Fruit fly (Drosophila melanogaster) whole organism, embryonic: ENCODE measurements around the gene arm.

Experiments used
- Antp ChIP-seq: fragments of 200-800 bp; sonication (Bioruptor generic); optimal IDR thresholded peaks from 3 replicates; lab custom pipeline; 2016; ENCODE audit warnings: missing biosample characterization, missing genetic modification characterization
- CG10147 ChIP-seq: fragments of 200-800 bp; sonication (Bioruptor generic); optimal IDR thresholded peaks from 2 replicates; lab custom pipeline; 2019; ENCODE audit warnings: missing biosample characterization, mild to moderate bottlenecking, missing genetic modification characterization, moderate library complexity
- CG10462 ChIP-seq: fragments of 200-800 bp; sonication (Bioruptor generic); optimal IDR thresholded peaks from 2 replicates; lab custom pipeline; 2016; ENCODE audit warnings: missing biosample characterization, missing genetic modification characterization
- CG10543 ChIP-seq: fragments of 200-800 bp; sonication (Bioruptor generic); optimal IDR thresholded peaks from 3 replicates; lab custom pipeline; 2017; ENCODE audit warnings: missing biosample characterization, mild to moderate bottlenecking, missing genetic modification characterization, moderate library complexity
- CG11723 ChIP-seq: fragments of 200-800 bp; sonication (Bioruptor generic); optimal IDR thresholded peaks from 2 replicates; lab custom pipeline; 2017; ENCODE audit warnings: missing biosample characterization, mild to moderate bottlenecking, missing genetic modification characterization
- CG12659 ChIP-seq: fragments of 200-800 bp; sonication (Bioruptor generic); optimal IDR thresholded peaks from 3 replicates; lab custom pipeline; 2017; ENCODE audit warnings: mild to moderate bottlenecking, missing biosample characterization, missing genetic modification reagents, missing genetic modification characterization
- CG14050 ChIP-seq: fragments of 200-800 bp; sonication (Bioruptor generic); IDR thresholded peaks from 3 replicates; pipeline ENCODE4 v1.3.6; 2022; ENCODE audit warnings: missing biosample characterization, missing genetic modification characterization
- CG17361 ChIP-seq: fragments of 200-800 bp; sonication (Bioruptor generic); IDR thresholded peaks from 3 replicates; pipeline ENCODE4 v1.3.6; 2022; ENCODE audit warnings: missing biosample characterization, missing genetic modification characterization
- CG17568 ChIP-seq: fragments of 200-800 bp; sonication (Bioruptor generic); optimal IDR thresholded peaks from 2 replicates; lab custom pipeline; 2018; ENCODE audit warnings: missing biosample characterization, mild to moderate bottlenecking, missing genetic modification characterization, moderate library complexity
- CG1792 ChIP-seq: fragments of 200-800 bp; sonication (Bioruptor generic); optimal IDR thresholded peaks from 2 replicates; lab custom pipeline; 2016; ENCODE audit warnings: missing biosample characterization, missing genetic modification characterization
- CG1832 ChIP-seq: fragments of 200-800 bp; sonication (Bioruptor generic); optimal IDR thresholded peaks from 2 replicates; lab custom pipeline; 2017; ENCODE audit warnings: missing biosample characterization, mild to moderate bottlenecking, missing genetic modification characterization, inconsistent platforms
- CG18619 ChIP-seq: fragments of 200-800 bp; sonication (Bioruptor generic); optimal IDR thresholded peaks from 3 replicates; lab custom pipeline; 2017; ENCODE audit warnings: missing biosample characterization, mild to moderate bottlenecking, missing genetic modification characterization
- CG31441 ChIP-seq: fragments of 200-800 bp; sonication (Bioruptor generic); IDR thresholded peaks from 2 replicates; pipeline ENCODE4 v1.3.6; 2022; ENCODE audit warnings: missing biosample characterization, missing genetic modification characterization
- CG4282 ChIP-seq: fragments of 200-800 bp; sonication (Bioruptor generic); optimal IDR thresholded peaks from 2 replicates; lab custom pipeline; 2016; ENCODE audit warnings: missing biosample characterization, missing genetic modification characterization
- CG43689 ChIP-seq: fragments of 200-800 bp; sonication (Bioruptor generic); IDR thresholded peaks from 2 replicates; pipeline ENCODE4 v1.3.6; 2022; ENCODE audit warnings: missing biosample characterization, missing genetic modification characterization
- CG6254 ChIP-seq: fragments of 200-800 bp; sonication (Bioruptor generic); optimal IDR thresholded peaks from 3 replicates; lab custom pipeline; 2017; ENCODE audit warnings: mild to moderate bottlenecking, missing biosample characterization, missing genetic modification reagents, missing genetic modification characterization
- CG6791 ChIP-seq: fragments of 200-800 bp; sonication (Bioruptor generic); IDR thresholded peaks from 3 replicates; pipeline ENCODE4 v1.3.6; 2022; ENCODE audit warnings: missing biosample characterization, missing genetic modification characterization; ENCODE audit not compliant: partially characterized antibody
- CG7271 ChIP-seq: fragments of 200-800 bp; sonication (Bioruptor generic); optimal IDR thresholded peaks from 2 replicates; lab custom pipeline; 2018; ENCODE audit warnings: missing biosample characterization, mild to moderate bottlenecking, missing genetic modification characterization, moderate library complexity
- CG9215 ChIP-seq: fragments of 200-800 bp; sonication (Bioruptor generic); IDR thresholded peaks from 2 replicates; pipeline ENCODE4 v1.3.6; 2022; ENCODE audit warnings: missing biosample characterization, missing genetic modification characterization
- CG9727 ChIP-seq: fragments of 200-800 bp; sonication (Bioruptor generic); optimal IDR thresholded peaks from 3 replicates; lab custom pipeline; 2017; ENCODE audit warnings: missing biosample characterization, mild to moderate bottlenecking, missing genetic modification characterization
- CTCF ChIP-seq: fragments of 200-800 bp; sonication (Bioruptor generic); optimal IDR thresholded peaks from 2 replicates; lab custom pipeline; 2017; ENCODE audit warnings: missing biosample characterization, mild to moderate bottlenecking, missing genetic modification characterization, moderate library complexity
- Doc3 ChIP-seq: fragments of 200-800 bp; sonication (Bioruptor generic); IDR thresholded peaks from 3 replicates; pipeline ENCODE4 v1.3.6; 2022; ENCODE audit warnings: missing biosample characterization, missing genetic modification characterization; ENCODE audit not compliant: partially characterized antibody
- Dp ChIP-seq: fragments of 200-800 bp; sonication (Bioruptor generic); optimal IDR thresholded peaks from 2 replicates; lab custom pipeline; 2018; ENCODE audit warnings: missing biosample characterization, mild to moderate bottlenecking, missing genetic modification characterization, moderate library complexity
- Gsc ChIP-seq: fragments of 200-800 bp; sonication (Bioruptor generic); IDR thresholded peaks from 2 replicates; pipeline ENCODE4 v1.3.6; 2022; ENCODE audit warnings: missing biosample characterization, missing genetic modification characterization
- HLHmδ ChIP-seq: fragments of 200-800 bp; sonication (Bioruptor generic); optimal IDR thresholded peaks from 2 replicates; lab custom pipeline; 2018; ENCODE audit warnings: missing biosample characterization, mild to moderate bottlenecking, missing genetic modification characterization, moderate library complexity
- Hand ChIP-seq: fragments of 200-800 bp; sonication (Bioruptor generic); optimal IDR thresholded peaks from 2 replicates; lab custom pipeline; 2017; ENCODE audit warnings: mild to moderate bottlenecking, missing biosample characterization, missing genetic modification reagents, missing genetic modification characterization
- Lpt ChIP-seq: fragments of >200 bp; optimal IDR thresholded peaks from 2 replicates; lab custom pipeline; 2018; ENCODE audit warnings: missing biosample characterization, missing genetic modification characterization
- MESR4 ChIP-seq: fragments of 200-800 bp; sonication (Bioruptor generic); optimal IDR thresholded peaks from 2 replicates; lab custom pipeline; 2018; ENCODE audit warnings: missing biosample characterization, mild to moderate bottlenecking, missing genetic modification characterization, moderate library complexity
- NK7.1 ChIP-seq: fragments of 200-800 bp; sonication (Bioruptor generic); optimal IDR thresholded peaks from 3 replicates; lab custom pipeline; 2016; ENCODE audit warnings: missing biosample characterization, missing genetic modification characterization
- Sin3A ChIP-seq: fragments of >200 bp; optimal IDR thresholded peaks from 2 replicates; lab custom pipeline; 2018
- TFAM ChIP-seq: fragments of 200-800 bp; sonication (Bioruptor generic); optimal IDR thresholded peaks from 2 replicates; lab custom pipeline; 2017; ENCODE audit warnings: missing biosample characterization, missing genetic modification characterization, inconsistent platforms
- Xrp1 ChIP-seq: fragments of 200-800 bp; sonication (Bioruptor generic); IDR thresholded peaks from 2 replicates; pipeline ENCODE4 v1.3.6; 2022; ENCODE audit warnings: missing biosample characterization, missing genetic modification characterization
- ato ChIP-seq: fragments of 200-800 bp; sonication (Bioruptor generic); IDR thresholded peaks from 2 replicates; pipeline ENCODE4 v1.3.6; 2022; ENCODE audit warnings: missing biosample characterization, missing genetic modification characterization; ENCODE audit not compliant: partially characterized antibody
- bcd ChIP-seq: fragments of 200-800 bp; sonication (Bioruptor generic); optimal IDR thresholded peaks from 2 replicates; lab custom pipeline; 2017; ENCODE audit warnings: missing biosample characterization, mild to moderate bottlenecking, missing genetic modification characterization
- cato ChIP-seq: fragments of 200-800 bp; sonication (Bioruptor generic); optimal IDR thresholded peaks from 2 replicates; lab custom pipeline; 2016; ENCODE audit warnings: missing biosample characterization, missing genetic modification characterization, borderline replicate concordance
- croc ChIP-seq: fragments of 200-800 bp; sonication (Bioruptor generic); conservative IDR thresholded peaks from 3 replicates; pipeline ENCODE4 v1.3.6; 2022; ENCODE audit warnings: missing biosample characterization, missing genetic modification characterization
- crp ChIP-seq, 2 experiments: fragments of 200-800 bp; sonication (Bioruptor generic); optimal IDR thresholded peaks; 2 replicates in 1 of 2; 3 replicates in 1 of 2; lab custom pipeline; 2017; ENCODE audit warnings: missing biosample characterization in 2 of 2, missing genetic modification characterization in 2 of 2, mild to moderate bottlenecking in 1 of 2, moderate library complexity in 1 of 2
- cwo ChIP-seq: fragments of 200-800 bp; sonication (Bioruptor generic); optimal IDR thresholded peaks from 3 replicates; lab custom pipeline; 2017; ENCODE audit warnings: missing biosample characterization, missing genetic modification characterization, mild to moderate bottlenecking, moderate library complexity, missing genetic modification reagents
- dmrt99B ChIP-seq: fragments of 200-800 bp; sonication (Bioruptor generic); optimal IDR thresholded peaks from 2 replicates; lab custom pipeline; 2018; ENCODE audit warnings: missing biosample characterization, mild to moderate bottlenecking, missing genetic modification characterization, moderate library complexity
- dpn ChIP-seq, 2 experiments: fragments of 200-800 bp; sonication (Bioruptor generic); optimal IDR thresholded peaks; 3 replicates each; lab custom pipeline; 2016; ENCODE audit warnings: missing biosample characterization in 2 of 2, missing genetic modification characterization in 2 of 2
- emc ChIP-seq: fragments of 200-800 bp; sonication (Bioruptor generic); optimal IDR thresholded peaks from 2 replicates; lab custom pipeline; 2016; ENCODE audit warnings: missing biosample characterization, missing genetic modification characterization
- fd102C ChIP-seq: fragments of 200-800 bp; sonication (Bioruptor generic); optimal IDR thresholded peaks from 2 replicates; lab custom pipeline; 2018; ENCODE audit warnings: missing biosample characterization, mild to moderate bottlenecking, missing genetic modification characterization, moderate library complexity
- fd3F ChIP-seq: fragments of 200-800 bp; sonication (Bioruptor generic); optimal IDR thresholded peaks from 2 replicates; lab custom pipeline; 2018; ENCODE audit warnings: missing biosample characterization, mild to moderate bottlenecking, missing genetic modification characterization, moderate library complexity
- ham ChIP-seq: fragments of 200-800 bp; sonication (Bioruptor generic); IDR thresholded peaks from 2 replicates; pipeline ENCODE4 v1.3.6; 2022; ENCODE audit warnings: missing biosample characterization, missing genetic modification characterization
- inv ChIP-seq: fragments of 200-800 bp; sonication (Bioruptor generic); IDR thresholded peaks from 2 replicates; pipeline ENCODE4 v1.3.6; 2022; ENCODE audit warnings: missing biosample characterization, missing genetic modification characterization; ENCODE audit not compliant: partially characterized antibody
- knrl ChIP-seq: fragments of 200-800 bp; sonication (Bioruptor generic); IDR thresholded peaks from 3 replicates; pipeline ENCODE4 v1.3.6; 2022; ENCODE audit warnings: missing biosample characterization, missing genetic modification characterization; ENCODE audit not compliant: partially characterized antibody
- mam ChIP-seq: fragments of 200-800 bp; sonication (Bioruptor generic); optimal IDR thresholded peaks from 3 replicates; lab custom pipeline; 2016; ENCODE audit warnings: missing biosample characterization, missing genetic modification characterization
- odd ChIP-seq: fragments of 200-800 bp; sonication (Bioruptor generic); optimal IDR thresholded peaks from 2 replicates; lab custom pipeline; 2017; ENCODE audit warnings: missing biosample characterization, mild to moderate bottlenecking, missing genetic modification characterization
- pho ChIP-seq: fragments of 200-800 bp; sonication (Bioruptor generic); optimal IDR thresholded peaks from 2 replicates; lab custom pipeline; 2016; ENCODE audit warnings: missing biosample characterization, missing genetic modification characterization
- sr ChIP-seq: fragments of 200-800 bp; sonication (Bioruptor generic); IDR thresholded peaks from 3 replicates; pipeline ENCODE4 v1.3.6; 2022; ENCODE audit warnings: missing biosample characterization, missing genetic modification characterization
- tx ChIP-seq: fragments of 200-800 bp; sonication (Bioruptor generic); optimal IDR thresholded peaks from 2 replicates; lab custom pipeline; 2016; ENCODE audit warnings: missing biosample characterization, missing genetic modification characterization

arm gene

dm6 chrX:1849914-1850313, 50.5 kb downstream of the arm start (continued):
- TF ChIP-seq ato = no peak
- TF ChIP-seq CG7271 = peak; percentile 15
- TF ChIP-seq CG43689 = peak; percentile 40; the same call in 1 of the 2 replicates
- TF ChIP-seq cwo = peak; percentile 99
- TF ChIP-seq TFAM (GFP tag; lab: Kevin White, UChicago) = no peak
- TF ChIP-seq Gsc = no peak
- TF ChIP-seq Lpt = no peak
- no peak for TF ChIP-seq Dp (GFP tag; lab: Kevin White, UChicago)
- TF ChIP-seq NK7.1 (GFP tag; lab: Kevin White, UChicago) = peak; percentile 21
- peak; percentile 75 for TF ChIP-seq CG9215
- peak; percentile 91 for TF ChIP-seq CG10543 (GFP tag; lab: Kevin White, UChicago)
- TF ChIP-seq CG12659 (GFP tag; lab: Kevin White, UChicago) = peak; percentile 90
- TF ChIP-seq cato (GFP tag; lab: Kevin White, UChicago) = peak; percentile 34
- TF ChIP-seq HLHmδ (GFP tag; lab: Kevin White, UChicago) = no peak
- peak; percentile 53 for TF ChIP-seq CG10462 (GFP tag; lab: Kevin White, UChicago)
- peak; percentile 56 for TF ChIP-seq Antp
- TF ChIP-seq fd102C = no peak
- peak; percentile 92 for TF ChIP-seq Hand (GFP tag; lab: Kevin White, UChicago)
- peak; percentile 83 for TF ChIP-seq pho
- TF ChIP-seq CG31441 (GFP tag; lab: Robert Waterston, UW) = peak; percentile 80
- TF ChIP-seq inv (GFP tag; lab: Robert Waterston, UW) = no peak
- no peak for TF ChIP-seq CG1832 (GFP tag; lab: Kevin White, UChicago)
- TF ChIP-seq CG1792 = peak; percentile 58
- no peak for TF ChIP-seq Doc3 (GFP tag; lab: Robert Waterston, UW)
- TF ChIP-seq CG18619 (GFP tag; lab: Kevin White, UChicago) = peak; percentile 84
- peak; percentile 39; the same call in 1 of the 3 replicates for TF ChIP-seq croc (GFP tag; lab: Robert Waterston, UW)
- TF ChIP-seq emc (GFP tag; lab: Kevin White, UChicago) = peak; percentile 43
- TF ChIP-seq dpn (GFP tag; optimal IDR thresholded peaks at IDR 0.05; lab: Kevin White, UChicago) = peak; percentile 82 to 86
- peak in 1 of 2 experiments; percentile 20 for TF ChIP-seq crp (GFP tag; optimal IDR thresholded peaks at IDR 0.05; lab: Kevin White, UChicago)
- TF ChIP-seq CG9727 = peak; percentile 92
- peak; percentile 86 for TF ChIP-seq bcd (GFP tag; lab: Kevin White, UChicago)
- TF ChIP-seq Xrp1 (GFP tag; lab: Robert Waterston, UW) = peak; percentile 80
- peak; percentile 82 for TF ChIP-seq CG17361
- peak; percentile 11 for TF ChIP-seq CG4282 (GFP tag; lab: Kevin White, UChicago)
- peak; percentile 37 for TF ChIP-seq MESR4
- peak; percentile 63 for TF ChIP-seq CG11723
- peak; percentile 89 for TF ChIP-seq CG10147 (GFP tag; lab: Kevin White, UChicago)
- peak; percentile 61; the same call in 2 of the 3 replicates for TF ChIP-seq CG14050 (GFP tag; lab: Robert Waterston, UW)
- peak; percentile 84 for TF ChIP-seq CG17568
- TF ChIP-seq dmrt99B (tag; lab: Kevin White, UChicago) = peak; percentile 86
- TF ChIP-seq Sin3A (lab: Kevin White, UChicago) = no peak
- TF ChIP-seq CG6791 (GFP tag; lab: Robert Waterston, UW) = no peak
- TF ChIP-seq mam (GFP tag; lab: Kevin White, UChicago) = peak; percentile 85
- TF ChIP-seq tx (GFP tag; lab: Kevin White, UChicago) = peak; percentile 73
- TF ChIP-seq CG6254 = peak; percentile 35
- peak; percentile 36 for TF ChIP-seq CTCF
- no peak for TF ChIP-seq knrl (GFP tag; lab: Robert Waterston, UW)
- peak; percentile 86 for TF ChIP-seq fd3F (GFP tag; lab: Kevin White, UChicago)
- peak; percentile 42; the same call in 1 of the 2 replicates for TF ChIP-seq ham (GFP tag; lab: Robert Waterston, UW)
- TF ChIP-seq sr (GFP tag; lab: Robert Waterston, UW) = no peak
- TF ChIP-seq odd = peak; percentile 74
